Worm (Caenorhabditis elegans) whole organism, L2 larva: ENCODE results near the gene srsx-14.

Experiments used
- C34F6.9 ChIP-seq: fragments of 150-350 bp; optimal IDR thresholded peaks from 2 replicates; lab custom pipeline; 2014; ENCODE audit warnings: missing biosample characterization, missing genetic modification characterization
- F13H6.1 ChIP-seq: sonication (generic microtip); optimal IDR thresholded peaks from 2 replicates; lab custom pipeline; 2016; ENCODE audit warnings: missing genetic modification characterization, missing compliant biosample characterization
- Y55F3AM.14 ChIP-seq: fragments of 200-800 bp; sonication (Bioruptor generic); optimal IDR thresholded peaks from 2 replicates; lab custom pipeline; 2018; ENCODE audit warnings: mild to moderate bottlenecking, missing genetic modification characterization, missing compliant biosample characterization
- ZK546.5 ChIP-seq: sonication (generic microtip); optimal IDR thresholded peaks from 2 replicates; lab custom pipeline; 2017; ENCODE audit warnings: missing biosample characterization, missing genetic modification characterization
- alr-1 ChIP-seq: fragments of 150-350 bp; optimal IDR thresholded peaks from 2 replicates; lab custom pipeline; 2014; ENCODE audit warnings: missing biosample characterization, missing genetic modification characterization
- blmp-1 ChIP-seq: sonication (generic microtip); optimal IDR thresholded peaks from 2 replicates; lab custom pipeline; 2017; ENCODE audit warnings: missing genetic modification characterization, mild to moderate bottlenecking, missing compliant biosample characterization, antibody characterized with exemption, moderate library complexity; ENCODE audit not compliant: insufficient read depth
- crh-2 ChIP-seq: sonication (generic microtip); optimal IDR thresholded peaks from 2 replicates; lab custom pipeline; 2017; ENCODE audit warnings: missing biosample characterization, missing genetic modification characterization
- dmd-4 ChIP-seq: sonication (generic microtip); optimal IDR thresholded peaks from 2 replicates; lab custom pipeline; 2017; ENCODE audit warnings: missing biosample characterization, missing genetic modification characterization
- egl-27 ChIP-seq: sonication (generic microtip); optimal IDR thresholded peaks from 3 replicates; lab custom pipeline; 2017; ENCODE audit warnings: missing biosample characterization, missing genetic modification reagents, missing genetic modification characterization
- elt-1 ChIP-seq: fragments of 150-350 bp; optimal IDR thresholded peaks from 2 replicates; lab custom pipeline; 2014; ENCODE audit warnings: missing biosample characterization, missing genetic modification characterization
- fos-1 ChIP-seq: fragments of 150-350 bp; optimal IDR thresholded peaks from 2 replicates; lab custom pipeline; 2014; ENCODE audit warnings: missing biosample characterization, missing genetic modification characterization
- lin-13 ChIP-seq: fragments of 150-350 bp; optimal IDR thresholded peaks from 2 replicates; lab custom pipeline; 2014; ENCODE audit warnings: missing biosample characterization, missing genetic modification reagents, missing genetic modification characterization
- lin-39 ChIP-seq: fragments of 150-350 bp; optimal IDR thresholded peaks from 2 replicates; lab custom pipeline; 2014; ENCODE audit warnings: missing biosample characterization, missing genetic modification reagents, missing genetic modification characterization
- lsy-2 ChIP-seq, 2 experiments: fragments of 150-350 bp in 1 of 2; sonication (generic microtip) in 1 of 2; optimal IDR thresholded peaks; 2 replicates each; lab custom pipeline; 2014 to 2017; ENCODE audit warnings: missing biosample characterization in 2 of 2, missing genetic modification characterization in 2 of 2
- mab-5 ChIP-seq: fragments of 150-350 bp; optimal IDR thresholded peaks from 2 replicates; lab custom pipeline; 2014; ENCODE audit warnings: missing biosample characterization, missing genetic modification characterization
- mbf-1 ChIP-seq: sonication (generic microtip); optimal IDR thresholded peaks from 2 replicates; lab custom pipeline; 2017; ENCODE audit warnings: missing biosample characterization, missing genetic modification characterization
- nhr-10 ChIP-seq: sonication (generic microtip); optimal IDR thresholded peaks from 2 replicates; lab custom pipeline; 2017; ENCODE audit warnings: missing biosample characterization, missing genetic modification characterization
- nhr-11 ChIP-seq: fragments of 150-350 bp; optimal IDR thresholded peaks from 2 replicates; lab custom pipeline; 2014; ENCODE audit warnings: missing biosample characterization, missing genetic modification characterization
- nhr-12 ChIP-seq: fragments of 150-350 bp; optimal IDR thresholded peaks from 2 replicates; lab custom pipeline; 2014; ENCODE audit warnings: missing biosample characterization, missing genetic modification characterization
- nhr-129 ChIP-seq: fragments of 150-350 bp; optimal IDR thresholded peaks from 2 replicates; lab custom pipeline; 2014; ENCODE audit warnings: missing biosample characterization, missing genetic modification characterization
- nhr-21 ChIP-seq: fragments of 150-350 bp; optimal IDR thresholded peaks from 2 replicates; lab custom pipeline; 2014; ENCODE audit warnings: missing biosample characterization, missing genetic modification characterization
- nhr-25 ChIP-seq: fragments of 150-350 bp; sonication (generic microtip); optimal IDR thresholded peaks from 3 replicates; lab custom pipeline; 2014; ENCODE audit warnings: missing biosample characterization, missing genetic modification characterization
- nhr-6 ChIP-seq: fragments of 150-350 bp; optimal IDR thresholded peaks from 2 replicates; lab custom pipeline; 2014; ENCODE audit warnings: missing biosample characterization, missing genetic modification characterization
- nhr-77 ChIP-seq: fragments of 150-350 bp; optimal IDR thresholded peaks from 2 replicates; lab custom pipeline; 2014; ENCODE audit warnings: missing biosample characterization, missing genetic modification characterization
- peb-1 ChIP-seq: fragments of 150-350 bp; optimal IDR thresholded peaks from 2 replicates; lab custom pipeline; 2014; ENCODE audit warnings: missing biosample characterization, missing genetic modification characterization
- skn-1 ChIP-seq: sonication (generic microtip); optimal IDR thresholded peaks from 2 replicates; lab custom pipeline; 2017; ENCODE audit warnings: missing biosample characterization, missing genetic modification characterization
- sma-3 ChIP-seq: sonication (generic microtip); optimal IDR thresholded peaks from 2 replicates; lab custom pipeline; 2016; ENCODE audit warnings: missing genetic modification reagents, missing genetic modification characterization, missing compliant biosample characterization
- sma-9 ChIP-seq, 2 experiments: fragments of 150-350 bp in 1 of 2; sonication (generic microtip) in 1 of 2; optimal IDR thresholded peaks; 2 replicates each; lab custom pipeline; 2014 to 2016; ENCODE audit warnings: missing genetic modification characterization in 2 of 2, mild to moderate bottlenecking in 1 of 2, missing biosample characterization in 1 of 2, missing compliant biosample characterization in 1 of 2, missing genetic modification reagents in 1 of 2, moderate library complexity in 1 of 2
- unc-39 ChIP-seq: fragments of 150-350 bp; optimal IDR thresholded peaks from 2 replicates; lab custom pipeline; 2014; ENCODE audit warnings: missing biosample characterization, missing genetic modification characterization
- unc-55 ChIP-seq: fragments of 150-350 bp; sonication (generic microtip); optimal IDR thresholded peaks from 3 replicates; lab custom pipeline; 2014; ENCODE audit warnings: missing biosample characterization, missing genetic modification reagents, missing genetic modification characterization
- unc-62 ChIP-seq: fragments of 150-350 bp; optimal IDR thresholded peaks from 2 replicates; lab custom pipeline; 2014; ENCODE audit warnings: missing biosample characterization, missing genetic modification reagents, missing genetic modification characterization
- zag-1 ChIP-seq: fragments of 150-350 bp; optimal IDR thresholded peaks from 2 replicates; lab custom pipeline; 2014; ENCODE audit warnings: missing biosample characterization, missing genetic modification characterization
- ztf-1 ChIP-seq: fragments of 200-800 bp; sonication (Bioruptor generic); conservative IDR thresholded peaks from 2 replicates; pipeline ENCODE4 v1.3.6; 2022; ENCODE audit warnings: missing genetic modification characterization, missing compliant biosample characterization
- ztf-11 ChIP-seq: sonication (generic microtip); optimal IDR thresholded peaks from 2 replicates; lab custom pipeline; 2017; ENCODE audit warnings: missing biosample characterization, missing genetic modification characterization
- ztf-4 ChIP-seq: fragments of 150-350 bp; optimal IDR thresholded peaks from 2 replicates; lab custom pipeline; 2014; ENCODE audit warnings: missing biosample characterization, missing genetic modification characterization

srsx-14 gene

DNA sequence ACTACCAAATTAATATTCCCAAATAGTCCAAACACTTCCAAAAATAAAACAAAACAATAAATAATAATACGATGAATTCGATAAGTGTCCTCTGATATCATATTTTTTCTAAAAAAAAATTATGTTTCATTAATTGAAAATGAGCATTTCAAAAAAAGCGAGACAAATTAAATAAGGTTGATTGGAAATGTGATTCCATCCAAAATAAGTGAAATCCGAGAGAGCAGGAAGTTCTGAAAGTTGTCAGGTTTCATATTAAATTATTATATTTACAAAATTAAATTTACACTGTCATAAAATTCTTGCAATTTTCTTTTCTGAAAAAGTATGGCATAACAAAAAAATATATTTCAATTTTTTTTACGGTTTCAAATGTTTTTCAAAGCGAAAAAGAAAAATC, at the start of gene srsx-14:
Gene srsx-14 (minus strand): TSS at position 101 of the 400 bp plus-strand sequence.
- TF ChIP-seq ztf-1 (GFP tag; lab: Robert Waterston, UW): no peak
- no peak for TF ChIP-seq blmp-1 (tag; lab: Kevin White, UChicago)
- TF ChIP-seq peb-1 (tag; lab: Kevin White, UChicago): no peak

DNA sequence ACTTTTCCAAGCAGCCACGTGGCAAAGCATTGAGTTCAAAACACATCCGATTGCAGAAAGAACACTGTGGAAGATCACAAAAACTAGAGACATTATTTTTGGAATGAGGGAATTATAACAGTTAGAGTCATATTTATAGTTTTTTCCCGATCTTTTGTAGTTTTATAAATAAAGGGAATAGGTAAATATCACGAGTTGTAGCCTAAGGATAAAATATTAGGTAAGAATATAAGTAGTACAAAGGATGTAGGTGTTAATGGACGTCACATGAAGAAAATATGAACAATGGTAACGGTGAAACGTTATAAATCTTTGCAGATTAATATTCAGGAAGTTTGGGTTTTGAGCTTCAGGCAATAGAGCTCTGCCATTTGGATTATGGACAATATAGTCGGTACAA, 47.5 kb upstream of the srsx-14 start, which contains the start of gene srd-5:
Gene srd-5 (minus strand): TSS at position 101 of the 400 bp plus-strand sequence.
- TF ChIP-seq unc-62 (GFP tag; lab: Kevin White, UChicago) (no peak), elt-1 (tag; lab: Kevin White, UChicago) (no peak), lin-39 (no peak), sma-9 (GFP tag; optimal IDR thresholded peaks at IDR 0.05; lab: Kevin White, UChicago) (no peak), sma-9 (tag; optimal IDR thresholded peaks at IDR 0.05; lab: Kevin White, UChicago) (no peak), alr-1 (tag; lab: Kevin White, UChicago) (no peak), unc-39 (tag; lab: Kevin White, UChicago) (no peak), egl-27 (tag; lab: Kevin White, UChicago) (no peak), skn-1 (tag; lab: Kevin White, UChicago) (no peak), nhr-6 (tag; lab: Kevin White, UChicago) (no peak), fos-1 (tag; lab: Kevin White, UChicago) (no peak)
- TF ChIP-seq, all 48 proteins: peak for 0

DNA sequence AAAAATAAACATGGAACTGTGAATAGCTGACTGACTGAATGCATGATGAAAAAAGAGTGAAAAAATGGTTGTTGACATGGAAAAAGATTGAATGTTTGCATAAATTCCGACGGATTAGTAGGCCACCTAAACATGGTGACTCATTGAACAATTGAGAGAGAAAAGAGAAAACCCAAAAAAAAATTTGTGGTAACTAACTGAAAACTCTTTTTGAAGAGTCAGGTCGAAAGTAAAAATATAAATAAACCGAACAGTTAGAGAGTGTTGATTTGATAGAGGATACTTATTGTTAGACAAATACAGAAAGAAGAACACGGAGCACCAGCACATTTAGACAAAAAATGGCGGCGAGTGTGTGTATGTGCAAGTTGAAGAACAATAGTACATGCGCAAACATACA, 44.4 kb upstream of the srsx-14 start:
- TF ChIP-seq ztf-1 (GFP tag; lab: Robert Waterston, UW): no peak
- peak; percentile 62 for TF ChIP-seq F13H6.1

DNA sequence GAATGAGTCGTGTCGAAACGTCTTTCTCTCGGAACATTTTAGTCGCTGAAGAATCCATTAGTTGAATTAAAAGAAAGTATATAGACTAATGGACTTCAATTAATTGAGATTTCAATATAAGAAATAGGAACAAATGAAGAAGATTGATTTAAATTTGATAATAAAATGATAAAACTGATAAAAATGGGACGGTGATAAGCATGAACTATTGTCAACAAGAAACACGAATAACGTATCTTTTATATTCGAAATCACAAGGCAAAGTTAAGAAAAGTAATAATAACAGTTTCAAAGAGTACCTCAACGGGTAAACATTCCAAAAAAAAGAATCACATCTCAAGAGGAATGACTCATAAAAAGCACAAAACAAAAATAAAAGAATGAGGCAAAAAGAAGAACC, 42.5 kb upstream of the srsx-14 start, which contains the start of gene T19E7.6:
Gene T19E7.6 (minus strand): TSS at position 45 of the 400 bp plus-strand sequence.
- TF ChIP-seq ztf-1 (GFP tag; lab: Robert Waterston, UW): no peak
- peak; percentile 33 for TF ChIP-seq fos-1 (tag; lab: Kevin White, UChicago)

DNA sequence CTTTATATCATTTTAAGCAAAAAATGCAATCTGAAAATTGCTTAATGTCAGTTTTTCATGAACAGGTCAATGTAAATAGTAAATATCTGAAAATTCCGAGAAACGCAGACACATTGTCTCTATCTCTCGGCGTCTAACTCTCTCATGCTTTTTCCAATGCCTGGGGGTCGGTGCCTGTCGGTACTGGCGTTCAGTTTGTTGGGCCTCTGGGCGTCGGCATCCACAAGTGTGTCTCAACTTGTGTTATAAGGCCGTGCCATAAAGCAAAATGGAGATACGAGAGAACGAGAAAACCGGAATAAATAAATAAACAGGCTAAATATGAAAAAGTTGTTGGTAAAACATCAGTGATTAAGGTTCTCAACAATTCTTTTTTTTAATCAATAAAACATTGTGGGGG, 40.2 kb upstream of the srsx-14 start:
- no peak for TF ChIP-seq ztf-11 (tag; lab: Kevin White, UChicago)
- no peak for TF ChIP-seq lin-13 (GFP tag; lab: Kevin White, UChicago)
- TF ChIP-seq nhr-12 (tag; lab: Kevin White, UChicago): no peak
- peak; percentile 49 for TF ChIP-seq sma-9 (GFP tag; optimal IDR thresholded peaks at IDR 0.05; lab: Kevin White, UChicago)
- TF ChIP-seq sma-9 (tag; optimal IDR thresholded peaks at IDR 0.05; lab: Kevin White, UChicago): no peak
- TF ChIP-seq nhr-25 (tag; lab: Kevin White, UChicago): no peak
- peak; percentile 10 for TF ChIP-seq crh-2 (tag; lab: Kevin White, UChicago)
- no peak for TF ChIP-seq nhr-21 (tag; lab: Kevin White, UChicago)
- TF ChIP-seq nhr-129 (tag; lab: Kevin White, UChicago): peak; percentile 21
- TF ChIP-seq ztf-4 (tag; lab: Kevin White, UChicago): no peak
- no peak for TF ChIP-seq unc-39 (tag; lab: Kevin White, UChicago)
- no peak for TF ChIP-seq mbf-1 (tag; lab: Kevin White, UChicago)
- TF ChIP-seq skn-1 (tag; lab: Kevin White, UChicago): peak; percentile 88
- TF ChIP-seq ZK546.5 (tag; lab: Kevin White, UChicago): no peak
- no peak for TF ChIP-seq lin-39
- no peak for TF ChIP-seq nhr-10 (tag; lab: Kevin White, UChicago)
- TF ChIP-seq Y55F3AM.14 (GFP tag; lab: Kevin White, UChicago): no peak
- TF ChIP-seq dmd-4: no peak
- peak; percentile 15 for TF ChIP-seq F13H6.1
- no peak for TF ChIP-seq mab-5
- TF ChIP-seq fos-1 (tag; lab: Kevin White, UChicago): peak; percentile 50
- TF ChIP-seq unc-55: peak; percentile 14
- TF ChIP-seq sma-3: peak; percentile 7
- TF ChIP-seq blmp-1 (tag; lab: Kevin White, UChicago): no peak
- no peak for TF ChIP-seq nhr-11 (tag; lab: Kevin White, UChicago)
- TF ChIP-seq zag-1 (tag; lab: Kevin White, UChicago): peak; percentile 3
- TF ChIP-seq C34F6.9: peak; percentile 52
- no peak for TF ChIP-seq nhr-77 (tag; lab: Kevin White, UChicago)
- TF ChIP-seq lsy-2 (tag; optimal IDR thresholded peaks at IDR 0.05; lab: Kevin White, UChicago): peak in 1 of 2 experiments; percentile 44
- TF ChIP-seq, all 48 proteins: peak for 11
